Worm (Caenorhabditis elegans): ENCODE data around the gene sqv-7.

sqv-7 gene

ce11 chrII:7051778-7052177 lies 39.3 kb upstream of the sqv-7 start, which contains the start of gene ZK1127.12:
Gene ZK1127.12 (plus strand): TSS chrII:7052078.
- TF ChIP-seq Y53G8AR.9 (GFP tag; conservative IDR thresholded peaks at IDR 0.05), result no peak
- no peak for TF ChIP-seq F52B5.7 (tag; optimal IDR thresholded peaks at IDR 0.05)
- TF ChIP-seq K11D2.4 (GFP tag; IDR thresholded peaks at IDR 0.05), result no peak
- no peak for TF ChIP-seq efl-1 (GFP tag; optimal IDR thresholded peaks at IDR 0.05)
- no peak for TF ChIP-seq nhr-80 (tag; optimal IDR thresholded peaks at IDR 0.05)
- TF ChIP-seq xnd-1 (tag; optimal IDR thresholded peaks at IDR 0.05), result no peak
- no peak for TF ChIP-seq die-1 (tag; optimal IDR thresholded peaks at IDR 0.05)
- no peak for TF ChIP-seq nfyb-1 (GFP tag; IDR thresholded peaks at IDR 0.05)
- TF ChIP-seq cebp-2 (GFP tag; IDR thresholded peaks at IDR 0.05), result no peak
- no peak for TF ChIP-seq snpc-1.3 (tag; optimal IDR thresholded peaks at IDR 0.05; ENCODE audit: insufficient read depth)
- TF ChIP-seq B0336.3 (GFP tag; IDR thresholded peaks at IDR 0.05), result no peak
- no peak for TF ChIP-seq sptf-2 (GFP tag; optimal IDR thresholded peaks at IDR 0.05)
- TF ChIP-seq ztf-26 (tag; optimal IDR thresholded peaks at IDR 0.05), result no peak
- TF ChIP-seq egl-18 (GFP tag; IDR thresholded peaks at IDR 0.05), result no peak
- no peak for TF ChIP-seq T07F8.4 (tag; optimal IDR thresholded peaks at IDR 0.05)
- no peak for TF ChIP-seq repo-1 (tag; optimal IDR thresholded peaks at IDR 0.05)

- 0 out of 2 replicates have a peak, but pooled peaks have one; percentile 44 for TF ChIP-seq F33H1.4 (GFP tag; IDR thresholded peaks at IDR 0.05)
- peak; percentile 47 for TF ChIP-seq snpc-3.4 (tag; optimal IDR thresholded peaks at IDR 0.05)
- no peak for TF ChIP-seq sptf-2 (GFP tag; optimal IDR thresholded peaks at IDR 0.05)
- peak in 1 of 3 experiments; percentile 57 for TF ChIP-seq lin-35 (GFP tag; optimal IDR thresholded peaks at IDR 0.05)
- peak; percentile 95 for TF ChIP-seq madf-3 (GFP tag; IDR thresholded peaks at IDR 0.05)
- peak; percentile 39; the same call in 1 of the 2 replicates for TF ChIP-seq hmg-1.2 (GFP tag; IDR thresholded peaks at IDR 0.05)
- TF ChIP-seq snpc-1.1 (tag; optimal IDR thresholded peaks at IDR 0.05; ENCODE audit: insufficient read depth), result peak; percentile 31
- TF ChIP-seq lin-54 (GFP tag; optimal IDR thresholded peaks at IDR 0.05), result peak; percentile 60
- 0 out of 2 replicates have a peak, but pooled peaks have one; percentile 13 for TF ChIP-seq D2030.7 (GFP tag; IDR thresholded peaks at IDR 0.05)
- TF ChIP-seq somi-1 (GFP tag; optimal IDR thresholded peaks at IDR 0.05), result no peak
- peak; percentile 69 for TF ChIP-seq attf-5 (GFP tag; optimal IDR thresholded peaks at IDR 0.05)
- TF ChIP-seq sea-2 (GFP tag; IDR thresholded peaks at IDR 0.05), result no peak
- peak; percentile 1 for TF ChIP-seq nhr-80 (tag; optimal IDR thresholded peaks at IDR 0.05)
- TF ChIP-seq tbp1 (GFP tag; optimal IDR thresholded peaks at IDR 0.05), result peak; percentile 26
- TF ChIP-seq ceh-91 (GFP tag; IDR thresholded peaks at IDR 0.05), result peak; percentile 57; the same call in 1 of the 2 replicates
- TF ChIP-seq mcd-1 (GFP tag; IDR thresholded peaks at IDR 0.05), result peak; percentile 94
- peak; percentile 69 for TF ChIP-seq madf-6 (GFP tag; IDR thresholded peaks at IDR 0.05)
- peak; percentile 63 for TF ChIP-seq dpl-1 (GFP tag; optimal IDR thresholded peaks at IDR 0.05)
- TF ChIP-seq C17E4.6 (GFP tag; IDR thresholded peaks at IDR 0.05), result no peak
- no peak for TF ChIP-seq ets-4 (GFP tag; optimal IDR thresholded peaks at IDR 0.05)
- no peak for TF ChIP-seq hsf-1 (GFP tag; IDR thresholded peaks at IDR 0.05)
- no peak for TF ChIP-seq bed-1 (GFP tag; IDR thresholded peaks at IDR 0.05)
- no peak for TF ChIP-seq egrh-3 (GFP tag; IDR thresholded peaks at IDR 0.05)
- no peak for TF ChIP-seq cebp-1 (GFP tag; IDR thresholded peaks at IDR 0.05)
- peak; percentile 1 for TF ChIP-seq cebp-1 (tag; optimal IDR thresholded peaks at IDR 0.05)
- peak; percentile 79 for TF ChIP-seq dox-1 (GFP tag; IDR thresholded peaks at IDR 0.05)
- TF ChIP-seq rcor-1 (GFP tag; IDR thresholded peaks at IDR 0.05), result no peak
- peak; percentile 60 for TF ChIP-seq madf-8 (GFP tag; conservative IDR thresholded peaks at IDR 0.05)
- no peak; the same call in 1 of the 2 replicates for TF ChIP-seq pbrm-1 (GFP tag; IDR thresholded peaks at IDR 0.05)
- peak; percentile 65 for TF ChIP-seq lsl-1 (GFP tag; optimal IDR thresholded peaks at IDR 0.05)
- TF ChIP-seq T07F8.4 (tag; optimal IDR thresholded peaks at IDR 0.05), result no peak
- TF ChIP-seq hmg-20 (GFP tag; IDR thresholded peaks at IDR 0.05), result no peak
- TF ChIP-seq efl-1 (GFP tag; optimal IDR thresholded peaks at IDR 0.05), result peak; percentile 87
- no peak for TF ChIP-seq rpc-1 (optimal IDR thresholded peaks at IDR 0.05)
- no peak for TF ChIP-seq rpc-1 (tag; optimal IDR thresholded peaks at IDR 0.05)
Measured at ce11 chrII:7050021-7050722, 37.7 kb upstream of the sqv-7 start, which contains the start of the genes tcer-1 and ZK1127.5. Gene tcer-1 (minus strand): TSS chrII:7050071. Gene ZK1127.5 (plus strand): TSS chrII:7050672.

All from whole organism, young adult.